Worm (Caenorhabditis elegans) whole organism, early embryonic: ENCODE data around the gene C05E7.3.

Experiments
- B0310.2 ChIP-seq: sonication (generic microtip); optimal IDR thresholded peaks from 2 replicates; lab custom pipeline; 2016; ENCODE audit warnings: mild to moderate bottlenecking, missing genetic modification characterization, missing compliant biosample characterization
- F13C5.2 ChIP-seq: sonication (generic microtip); optimal IDR thresholded peaks from 2 replicates; lab custom pipeline; 2017; ENCODE audit warnings: mild to moderate bottlenecking, missing genetic modification characterization, inconsistent platforms, missing compliant biosample characterization
- aly-1 ChIP-seq: sonication (generic microtip); optimal IDR thresholded peaks from 2 replicates; lab custom pipeline; 2016; ENCODE audit warnings: missing genetic modification characterization, missing compliant biosample characterization
- ama-1 ChIP-seq: fragments of 150-350 bp; optimal IDR thresholded peaks from 2 replicates; lab custom pipeline; 2014
- ceh-13 ChIP-seq: fragments of 200-800 bp; sonication (Bioruptor generic); optimal IDR thresholded peaks from 2 replicates; lab custom pipeline; 2018; ENCODE audit warnings: mild to moderate bottlenecking, missing genetic modification characterization, missing compliant biosample characterization
- ceh-36 ChIP-seq: sonication (generic microtip); optimal IDR thresholded peaks from 2 replicates; lab custom pipeline; 2016; ENCODE audit warnings: missing genetic modification characterization, inconsistent platforms, missing compliant biosample characterization
- ets-7 ChIP-seq: sonication (generic microtip); optimal IDR thresholded peaks from 2 replicates; lab custom pipeline; 2016; ENCODE audit warnings: missing genotype, missing genetic modification characterization, missing compliant biosample characterization
- flt-1 ChIP-seq: fragments of 200-800 bp; sonication (Bioruptor generic); IDR thresholded peaks from 2 replicates; pipeline ENCODE4 v1.3.6; 2022; ENCODE audit warnings: missing genetic modification characterization, missing compliant biosample characterization
- hmbx-1 ChIP-seq: sonication (generic microtip); optimal IDR thresholded peaks from 2 replicates; lab custom pipeline; 2016; ENCODE audit warnings: mild to moderate bottlenecking, missing genetic modification characterization, missing compliant biosample characterization
- hmg-4 ChIP-seq: fragments of 200-800 bp; sonication (Bioruptor generic); optimal IDR thresholded peaks from 2 replicates; lab custom pipeline; 2018; ENCODE audit warnings: mild to moderate bottlenecking, missing genetic modification characterization, missing compliant biosample characterization
- hnd-1 ChIP-seq: sonication (generic microtip); optimal IDR thresholded peaks from 2 replicates; lab custom pipeline; 2016; ENCODE audit warnings: missing genetic modification characterization, missing compliant biosample characterization
- pes-1 ChIP-seq: fragments of 200-800 bp; sonication (Bioruptor generic); IDR thresholded peaks from 2 replicates; pipeline ENCODE4 v1.3.6; 2022; ENCODE audit warnings: missing genetic modification reagents, missing genetic modification characterization, missing compliant biosample characterization
- scrt-1 ChIP-seq: fragments of 200-800 bp; sonication (Bioruptor generic); IDR thresholded peaks from 2 replicates; pipeline ENCODE4 v1.3.6; 2022; ENCODE audit warnings: missing genetic modification characterization, missing compliant biosample characterization
- sea-1 ChIP-seq: fragments of 200-800 bp; sonication (Bioruptor generic); conservative IDR thresholded peaks from 2 replicates; pipeline ENCODE4 v1.3.6; 2022; ENCODE audit warnings: missing genetic modification characterization, missing compliant biosample characterization
- tbx-11 ChIP-seq: fragments of 200-800 bp; sonication (Bioruptor generic); IDR thresholded peaks from 2 replicates; pipeline ENCODE4 v1.3.6; 2022; ENCODE audit warnings: missing genetic modification characterization, missing compliant biosample characterization
- tbx-37 ChIP-seq: fragments of 200-800 bp; sonication (Bioruptor generic); conservative IDR thresholded peaks from 2 replicates; pipeline ENCODE4 v1.3.6; 2022; ENCODE audit warnings: missing genetic modification reagents, missing genetic modification characterization, missing compliant biosample characterization
- tra-4 ChIP-seq: sonication (generic microtip); optimal IDR thresholded peaks from 2 replicates; lab custom pipeline; 2017; ENCODE audit warnings: missing genetic modification characterization, missing compliant biosample characterization

C05E7.3 gene

ce11 chrX:12981393-12981792, 35.0 kb upstream of the C05E7.3 start, which contains the start of gene scav-4:
Gene scav-4 (plus strand): TSS chrX:12981775.
- TF ChIP-seq hmbx-1 (tag; lab: Kevin White, UChicago) (no peak), B0310.2 (tag; lab: Kevin White, UChicago) (no peak), scrt-1 (no peak), ama-1 (lab: Kevin White, UChicago) (no peak), tbx-11 (GFP tag; lab: Robert Waterston, UW) (no peak), flt-1 (GFP tag; lab: Robert Waterston, UW) (no peak), F13C5.2 (tag; lab: Kevin White, UChicago) (no peak), sea-1 (no peak), pes-1 (GFP tag; lab: Robert Waterston, UW) (no peak), ceh-13 (no peak), ceh-36 (tag; lab: Kevin White, UChicago) (no peak), aly-1 (tag; lab: Kevin White, UChicago) (no peak), hnd-1 (no peak), tra-4 (tag; lab: Kevin White, UChicago) (no peak), tbx-37 (GFP tag; lab: Robert Waterston, UW) (no peak), hmg-4 (GFP tag; lab: Kevin White, UChicago) (no peak), ets-7 (tag; lab: Kevin White, UChicago) (no peak)

ce11 chrX:12979747-12980146, 33.3 kb upstream of the C05E7.3 start:
- TF ChIP-seq flt-1 (GFP tag; lab: Robert Waterston, UW) (no peak), aly-1 (tag; lab: Kevin White, UChicago) (no peak), ceh-13 (no peak), F13C5.2 (tag; lab: Kevin White, UChicago) (no peak), tra-4 (tag; lab: Kevin White, UChicago) (no peak), ets-7 (tag; lab: Kevin White, UChicago) (no peak), hnd-1 (no peak), tbx-11 (GFP tag; lab: Robert Waterston, UW) (no peak), scrt-1 (no peak), hmbx-1 (tag; lab: Kevin White, UChicago) (no peak), ceh-36 (tag; lab: Kevin White, UChicago) (no peak), tbx-37 (GFP tag; lab: Robert Waterston, UW) (no peak), ama-1 (lab: Kevin White, UChicago) (no peak), sea-1 (no peak), pes-1 (GFP tag; lab: Robert Waterston, UW) (no peak), hmg-4 (GFP tag; lab: Kevin White, UChicago) (no peak), B0310.2 (tag; lab: Kevin White, UChicago) (no peak)

- no peak for TF ChIP-seq ama-1 (lab: Kevin White, UChicago)
- TF ChIP-seq hmg-4 (GFP tag; lab: Kevin White, UChicago): no peak
- TF ChIP-seq B0310.2 (tag; lab: Kevin White, UChicago): no peak
Observed at ce11 chrX:12978569-12978968, 32.1 kb upstream of the C05E7.3 start.

ce11 chrX:12977451-12977850, 31.0 kb upstream of the C05E7.3 start, which contains the start of gene F11C1.9:
Gene F11C1.9 (minus strand): TSS chrX:12977551.
- TF ChIP-seq tbx-37 (GFP tag; lab: Robert Waterston, UW): no peak
- TF ChIP-seq B0310.2 (tag; lab: Kevin White, UChicago): no peak
- no peak for TF ChIP-seq F13C5.2 (tag; lab: Kevin White, UChicago)
- no peak for TF ChIP-seq tbx-11 (GFP tag; lab: Robert Waterston, UW)
- no peak for TF ChIP-seq ets-7 (tag; lab: Kevin White, UChicago)
- no peak for TF ChIP-seq hnd-1

ce11 chrX:12976774-12977173, 30.3 kb upstream of the C05E7.3 start, which contains the start of the genes F11C1.4 and F11C1.10:
Gene F11C1.4 (plus strand): TSS chrX:12977074.
Gene F11C1.10 (plus strand): TSS chrX:12977082.
- no peak for TF ChIP-seq scrt-1

- TF ChIP-seq F13C5.2 (tag; lab: Kevin White, UChicago) (peak; percentile 32), ceh-13 (no peak)
Observed at ce11 chrX:12975595-12976089, 29.2 kb upstream of the C05E7.3 start, which contains the start of gene ppk-3. Gene ppk-3 (minus strand): TSS chrX:12975645.

ce11 chrX:12965163-12965562, 18.7 kb upstream of the C05E7.3 start, which contains the start of gene frpr-2:
Gene frpr-2 (plus strand): TSS chrX:12965463.
- TF ChIP-seq sea-1 (no peak), hnd-1 (no peak), aly-1 (tag; lab: Kevin White, UChicago) (no peak)

- TF ChIP-seq ceh-36 (tag; lab: Kevin White, UChicago) (no peak), hmbx-1 (tag; lab: Kevin White, UChicago) (no peak)
Observed at ce11 chrX:12958897-12959296, 12.5 kb upstream of the C05E7.3 start.

- TF ChIP-seq aly-1 (tag; lab: Kevin White, UChicago) (no peak), tbx-37 (GFP tag; lab: Robert Waterston, UW) (no peak), pes-1 (GFP tag; lab: Robert Waterston, UW) (no peak), hmg-4 (GFP tag; lab: Kevin White, UChicago) (no peak), flt-1 (GFP tag; lab: Robert Waterston, UW) (no peak)
Observed at ce11 chrX:12951175-12951574, 4.7 kb upstream of the C05E7.3 start.
